Fruit fly (Drosophila melanogaster): ENCODE data around the gene CG4880.

Gene CG4880

dm6 chrX:16932820-16933386, 46.3 kb downstream of the CG4880 start (continued):
- TF ChIP-seq Sox102F (GFP tag; optimal IDR thresholded peaks at IDR 0.05) (no peak), Eip93F (GFP tag; optimal IDR thresholded peaks at IDR 0.05) (no peak), cyc (GFP tag; optimal IDR thresholded peaks at IDR 0.05) (peak; percentile 19), CG34406 (GFP tag; optimal IDR thresholded peaks at IDR 0.05) (peak; percentile 24), CG1621 (tag; optimal IDR thresholded peaks at IDR 0.05) (no peak), CG6792 (GFP tag; optimal IDR thresholded peaks at IDR 0.05) (no peak), CG9139 (GFP tag; optimal IDR thresholded peaks at IDR 0.05) (no peak)

DNA sequence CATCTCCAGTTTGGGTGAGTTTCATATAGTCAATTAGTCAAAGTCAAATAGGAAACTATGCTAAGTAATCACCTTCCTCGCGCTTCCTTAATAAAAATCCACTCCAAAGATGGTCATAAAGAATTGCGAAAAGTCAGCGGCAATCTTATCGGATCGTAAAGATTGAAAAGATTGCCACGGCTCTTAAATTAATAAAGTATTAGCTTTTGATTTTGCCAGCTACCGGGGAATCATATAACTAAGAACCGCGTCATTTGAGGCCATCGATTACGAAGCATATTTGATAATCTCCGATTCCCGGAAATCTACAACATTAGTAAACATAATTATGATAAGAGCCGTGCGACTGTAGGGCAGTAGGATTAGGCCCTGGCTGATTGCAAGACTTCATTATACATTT, 47.8 kb downstream of the CG4880 start:
- no peak for TF ChIP-seq salr (GFP tag; optimal IDR thresholded peaks at IDR 0.05)
- TF ChIP-seq spab (GFP tag; optimal IDR thresholded peaks at IDR 0.05), result no peak
- no peak for TF ChIP-seq Gug (GFP tag; IDR thresholded peaks at IDR 0.05)
- TF ChIP-seq vri (GFP tag; optimal IDR thresholded peaks at IDR 0.05), result no peak
- no peak for TF ChIP-seq Lpt (GFP tag; optimal IDR thresholded peaks at IDR 0.05)
- TF ChIP-seq fd59A (GFP tag; optimal IDR thresholded peaks at IDR 0.05), result no peak
- TF ChIP-seq Sox15 (GFP tag; optimal IDR thresholded peaks at IDR 0.05), result no peak
- no peak for TF ChIP-seq CG4318 (GFP tag; optimal IDR thresholded peaks at IDR 0.05)
- no peak for TF ChIP-seq CG8632 (GFP tag; optimal IDR thresholded peaks at IDR 0.05)
- no peak for TF ChIP-seq CG8119 (GFP tag; IDR thresholded peaks at IDR 0.05)
- no peak for TF ChIP-seq CG6792 (GFP tag; optimal IDR thresholded peaks at IDR 0.05)
- no peak for TF ChIP-seq CG9139 (GFP tag; optimal IDR thresholded peaks at IDR 0.05)

DNA sequence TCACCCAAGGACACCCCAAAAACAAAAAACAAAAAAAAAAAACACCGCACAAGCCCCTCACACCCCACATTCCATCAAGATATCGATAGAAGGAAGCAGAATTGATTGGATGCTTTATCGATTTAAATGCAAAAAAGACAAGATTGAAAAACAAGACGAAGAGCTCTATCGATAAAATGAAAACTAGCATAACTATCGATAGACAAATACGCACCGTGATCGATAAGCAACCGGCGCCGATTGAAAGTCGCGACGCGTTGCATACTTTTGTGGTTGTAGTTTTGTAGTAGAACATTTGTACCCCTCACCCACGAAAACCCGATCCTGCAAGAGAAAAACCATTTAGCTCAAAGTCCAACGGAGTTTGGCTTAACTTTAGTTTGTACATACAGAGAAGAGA, 50.1 kb downstream of the CG4880 start:
- TF ChIP-seq CG31627 (GFP tag; optimal IDR thresholded peaks at IDR 0.05) (no peak), lz (GFP tag; optimal IDR thresholded peaks at IDR 0.05) (no peak), CG6792 (GFP tag; optimal IDR thresholded peaks at IDR 0.05) (no peak), CG15336 (GFP tag; IDR thresholded peaks at IDR 0.05) (no peak), Hr39 (GFP tag; optimal IDR thresholded peaks at IDR 0.05) (no peak), CG4318 (GFP tag; optimal IDR thresholded peaks at IDR 0.05) (no peak), CG9139 (GFP tag; optimal IDR thresholded peaks at IDR 0.05) (no peak), Eip93F (GFP tag; optimal IDR thresholded peaks at IDR 0.05) (no peak), esn (GFP tag; optimal IDR thresholded peaks at IDR 0.05) (no peak), OdsH (GFP tag; optimal IDR thresholded peaks at IDR 0.05) (no peak), CG7368 (GFP tag; optimal IDR thresholded peaks at IDR 0.05) (no peak), Met (GFP tag; optimal IDR thresholded peaks at IDR 0.05) (no peak), Sox15 (GFP tag; optimal IDR thresholded peaks at IDR 0.05) (no peak), CG1621 (tag; optimal IDR thresholded peaks at IDR 0.05) (no peak), topi (GFP tag; optimal IDR thresholded peaks at IDR 0.05) (no peak), Ets21C (GFP tag; optimal IDR thresholded peaks at IDR 0.05) (no peak), fkh (GFP tag; optimal IDR thresholded peaks at IDR 0.05) (no peak)

Measured in whole organism, prepupa.